Worm (Caenorhabditis elegans) whole organism, late embryonic: ENCODE results near the gene Y73C8C.12.

Experiments
- K09A11.1 ChIP-seq: sonication (generic microtip); optimal IDR thresholded peaks from 2 replicates; lab custom pipeline; 2017; ENCODE audit warnings: antibody characterized with exemption, mild to moderate bottlenecking, missing genetic modification characterization, missing compliant biosample characterization; ENCODE audit not compliant: insufficient read depth
- T23F11.4 ChIP-seq: fragments of 200-800 bp; sonication (Bioruptor generic); optimal IDR thresholded peaks from 2 replicates; lab custom pipeline; 2018; ENCODE audit warnings: mild to moderate bottlenecking, missing genetic modification characterization, missing compliant biosample characterization
- ama-1 ChIP-seq: fragments of 150-350 bp; optimal IDR thresholded peaks from 2 replicates; lab custom pipeline; 2014
- ceh-14 ChIP-seq: sonication (generic microtip); optimal IDR thresholded peaks from 2 replicates; lab custom pipeline; 2016; ENCODE audit warnings: missing genotype, missing genetic modification characterization, missing compliant biosample characterization
- ceh-18 ChIP-seq: sonication (generic microtip); optimal IDR thresholded peaks from 2 replicates; lab custom pipeline; 2016; ENCODE audit warnings: missing genetic modification characterization, missing compliant biosample characterization
- ceh-19 ChIP-seq: fragments of 200-800 bp; sonication (Bioruptor generic); optimal IDR thresholded peaks from 2 replicates; lab custom pipeline; 2018; ENCODE audit warnings: mild to moderate bottlenecking, missing genetic modification characterization, missing compliant biosample characterization
- ceh-2 ChIP-seq: sonication (generic microtip); optimal IDR thresholded peaks from 2 replicates; lab custom pipeline; 2016; ENCODE audit warnings: missing genotype, missing genetic modification characterization, missing compliant biosample characterization
- ceh-22 ChIP-seq: sonication (generic microtip); optimal IDR thresholded peaks from 2 replicates; lab custom pipeline; 2017; ENCODE audit warnings: missing biosample characterization, missing genetic modification characterization
- ceh-24 ChIP-seq: sonication (generic microtip); optimal IDR thresholded peaks from 2 replicates; lab custom pipeline; 2016; ENCODE audit warnings: mild to moderate bottlenecking, missing genetic modification characterization, missing compliant biosample characterization
- ceh-31 ChIP-seq: sonication (generic microtip); optimal IDR thresholded peaks from 2 replicates; lab custom pipeline; 2016; ENCODE audit warnings: missing genetic modification characterization, missing compliant biosample characterization
- ceh-6 ChIP-seq: fragments of 200-800 bp; sonication (Bioruptor generic); optimal IDR thresholded peaks from 2 replicates; lab custom pipeline; 2018; ENCODE audit warnings: mild to moderate bottlenecking, missing genetic modification characterization, missing compliant biosample characterization
- che-1 ChIP-seq: sonication (generic microtip); optimal IDR thresholded peaks from 2 replicates; lab custom pipeline; 2016; ENCODE audit warnings: mild to moderate bottlenecking, missing genetic modification characterization, missing compliant biosample characterization
- dmd-4 ChIP-seq: sonication (generic microtip); optimal IDR thresholded peaks from 2 replicates; lab custom pipeline; 2016; ENCODE audit warnings: borderline replicate concordance, missing genetic modification characterization, missing compliant biosample characterization
- dve-1 ChIP-seq: sonication (generic microtip); optimal IDR thresholded peaks from 2 replicates; lab custom pipeline; 2017; ENCODE audit warnings: antibody characterized with exemption, mild to moderate bottlenecking, missing genetic modification characterization, missing compliant biosample characterization
- elt-2 ChIP-seq: sonication (generic microtip); optimal IDR thresholded peaks from 2 replicates; lab custom pipeline; 2016; ENCODE audit warnings: missing genetic modification reagents, missing genetic modification characterization, missing compliant biosample characterization
- elt-4 ChIP-seq: sonication (generic microtip); optimal IDR thresholded peaks from 2 replicates; lab custom pipeline; 2016; ENCODE audit warnings: missing genetic modification characterization, missing compliant biosample characterization
- eyg-1 ChIP-seq: sonication (generic microtip); optimal IDR thresholded peaks from 2 replicates; lab custom pipeline; 2016; ENCODE audit warnings: missing genotype, missing genetic modification characterization, missing compliant biosample characterization
- fax-1 ChIP-seq: sonication (generic microtip); optimal IDR thresholded peaks from 2 replicates; lab custom pipeline; 2016; ENCODE audit warnings: missing genotype, missing genetic modification characterization, missing compliant biosample characterization
- hlh-13 ChIP-seq: fragments of 200-800 bp; sonication (Bioruptor generic); optimal IDR thresholded peaks from 2 replicates; lab custom pipeline; 2018; ENCODE audit warnings: mild to moderate bottlenecking, missing genetic modification characterization, missing compliant biosample characterization
- hlh-15 ChIP-seq: sonication (generic microtip); optimal IDR thresholded peaks from 2 replicates; lab custom pipeline; 2016; ENCODE audit warnings: missing genetic modification characterization, missing compliant biosample characterization
- lin-11 ChIP-seq: fragments of 200-800 bp; sonication (Bioruptor generic); optimal IDR thresholded peaks from 2 replicates; lab custom pipeline; 2018; ENCODE audit warnings: mild to moderate bottlenecking, missing genetic modification characterization, missing compliant biosample characterization
- nhr-11 ChIP-seq: fragments of 150-350 bp; optimal IDR thresholded peaks from 2 replicates; lab custom pipeline; 2014; ENCODE audit warnings: missing biosample characterization, missing genetic modification characterization
- npax-4 ChIP-seq: sonication (generic microtip); optimal IDR thresholded peaks from 2 replicates; lab custom pipeline; 2016; ENCODE audit warnings: missing genetic modification characterization, missing compliant biosample characterization
- pha-2 ChIP-seq: sonication (generic microtip); optimal IDR thresholded peaks from 2 replicates; lab custom pipeline; 2017; ENCODE audit warnings: mild to moderate bottlenecking, missing genetic modification characterization, missing compliant biosample characterization
- pha-4 ChIP-seq: fragments of 150-350 bp; optimal IDR thresholded peaks from 2 replicates; lab custom pipeline; 2018; ENCODE audit warnings: missing biosample characterization, missing genetic modification reagents, missing genetic modification characterization
- pqm-1 ChIP-seq: sonication (generic microtip); optimal IDR thresholded peaks from 2 replicates; lab custom pipeline; 2016; ENCODE audit warnings: missing genetic modification characterization, missing compliant biosample characterization
- pros-1 ChIP-seq: fragments of 150-350 bp; optimal IDR thresholded peaks from 2 replicates; lab custom pipeline; 2014; ENCODE audit warnings: missing biosample characterization, missing genetic modification reagents, missing genetic modification characterization
- ref-2 ChIP-seq: sonication (generic microtip); optimal IDR thresholded peaks from 2 replicates; lab custom pipeline; 2016; ENCODE audit warnings: missing genetic modification characterization, missing compliant biosample characterization
- rnt-1 ChIP-seq: sonication (generic microtip); optimal IDR thresholded peaks from 2 replicates; lab custom pipeline; 2016; ENCODE audit warnings: missing genetic modification characterization, missing compliant biosample characterization
- sdc-2 ChIP-seq: sonication (generic microtip); optimal IDR thresholded peaks from 2 replicates; lab custom pipeline; 2016; ENCODE audit warnings: missing genotype, missing genetic modification characterization, missing compliant biosample characterization
- sox-4 ChIP-seq: sonication (generic microtip); optimal IDR thresholded peaks from 2 replicates; lab custom pipeline; 2017; ENCODE audit warnings: mild to moderate bottlenecking, missing genetic modification characterization, inconsistent platforms, missing compliant biosample characterization
- syd-9 ChIP-seq: sonication (generic microtip); optimal IDR thresholded peaks from 2 replicates; lab custom pipeline; 2016; ENCODE audit warnings: mild to moderate bottlenecking, missing genetic modification characterization, moderate library complexity, missing compliant biosample characterization
- tbx-7 ChIP-seq: sonication (generic microtip); optimal IDR thresholded peaks from 2 replicates; lab custom pipeline; 2016; ENCODE audit warnings: missing genotype, missing genetic modification characterization, missing compliant biosample characterization
- ttx-3 ChIP-seq: sonication (generic microtip); optimal IDR thresholded peaks from 2 replicates; lab custom pipeline; 2016; ENCODE audit warnings: missing genetic modification reagents, missing genetic modification characterization, missing compliant biosample characterization
- unc-42 ChIP-seq: sonication (generic microtip); optimal IDR thresholded peaks from 2 replicates; lab custom pipeline; 2016; ENCODE audit warnings: missing genotype, missing genetic modification characterization, missing compliant biosample characterization
- unc-55 ChIP-seq: sonication (generic microtip); optimal IDR thresholded peaks from 2 replicates; lab custom pipeline; 2017; ENCODE audit warnings: missing biosample characterization, missing genetic modification reagents, missing genetic modification characterization
- unc-86 ChIP-seq: sonication (generic microtip); optimal IDR thresholded peaks from 2 replicates; lab custom pipeline; 2016; ENCODE audit warnings: missing genetic modification characterization, missing compliant biosample characterization
- zip-5 ChIP-seq: sonication (generic microtip); optimal IDR thresholded peaks from 2 replicates; lab custom pipeline; 2016; ENCODE audit warnings: missing genetic modification characterization, missing compliant biosample characterization
- ztf-16 ChIP-seq: sonication (generic microtip); optimal IDR thresholded peaks from 2 replicates; lab custom pipeline; 2017; ENCODE audit warnings: missing genetic modification characterization, missing compliant biosample characterization

The Y73C8C.12 gene

DNA sequence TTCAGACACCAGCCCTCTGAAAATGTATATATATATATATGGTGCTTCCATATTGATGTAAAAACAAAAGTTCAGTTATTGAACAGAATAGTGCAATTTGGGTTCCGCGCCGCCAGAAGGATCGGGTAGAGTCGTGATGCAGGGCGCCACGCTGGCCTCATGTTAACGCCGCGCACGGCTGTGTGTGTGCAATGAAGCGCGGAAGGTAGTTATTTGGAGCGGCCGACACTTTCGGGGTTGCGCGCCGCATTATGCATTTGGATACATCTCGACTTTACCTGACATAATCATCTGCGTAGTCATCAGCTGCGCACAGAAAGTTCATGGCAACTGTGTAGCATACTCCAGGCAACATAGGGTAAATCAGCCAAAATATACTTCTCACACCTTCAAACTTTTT lies 18.2 kb upstream of the Y73C8C.12 start:
- TF ChIP-seq unc-86 (tag; lab: Kevin White, UChicago): no peak
- no peak for TF ChIP-seq ceh-6 (GFP tag; lab: Kevin White, UChicago)

- no peak for TF ChIP-seq ceh-18 (tag; lab: Kevin White, UChicago)
- no peak for TF ChIP-seq ztf-16 (tag; lab: Kevin White, UChicago)
- no peak for TF ChIP-seq pha-2 (tag; lab: Kevin White, UChicago)
- no peak for TF ChIP-seq sox-4
- TF ChIP-seq elt-2 (tag; lab: Kevin White, UChicago): no peak
- TF ChIP-seq ceh-19 (GFP tag; lab: Kevin White, UChicago): no peak
- no peak for TF ChIP-seq ceh-31 (tag; lab: Kevin White, UChicago)
- no peak for TF ChIP-seq eyg-1 (tag; lab: Kevin White, UChicago)
- TF ChIP-seq ttx-3: no peak
- TF ChIP-seq ceh-14 (tag; lab: Kevin White, UChicago): no peak
- no peak for TF ChIP-seq T23F11.4 (GFP tag; lab: Kevin White, UChicago)
- TF ChIP-seq pha-4 (tag; lab: Kevin White, UChicago): no peak
- no peak for TF ChIP-seq dmd-4
- no peak for TF ChIP-seq npax-4
- no peak for TF ChIP-seq unc-86 (tag; lab: Kevin White, UChicago)
Measured at ce11 chrV:3107450-3107849, 17.6 kb upstream of the Y73C8C.12 start, which contains the start of gene str-68. Gene str-68 (minus strand): TSS chrV:3107550.

ce11 chrV:3112198-3112597 lies 12.8 kb upstream of the Y73C8C.12 start:
- TF ChIP-seq fax-1 (tag; lab: Kevin White, UChicago) (no peak), ceh-22 (no peak), elt-4 (tag; lab: Kevin White, UChicago) (no peak), rnt-1 (tag; lab: Kevin White, UChicago) (no peak), dve-1 (tag; lab: Kevin White, UChicago) (no peak), ref-2 (no peak), pros-1 (no peak), ama-1 (no peak), nhr-11 (tag; lab: Kevin White, UChicago) (no peak), syd-9 (no peak), hlh-13 (GFP tag; lab: Kevin White, UChicago) (no peak), sdc-2 (tag; lab: Kevin White, UChicago) (no peak), unc-86 (tag; lab: Kevin White, UChicago) (no peak), ttx-3 (no peak)

ce11 chrV:3113751-3114150 lies 11.3 kb upstream of the Y73C8C.12 start, which contains the start of gene Y73C8C.8:
Gene Y73C8C.8 (minus strand): TSS chrV:3113851.
- no peak for TF ChIP-seq ceh-24
- TF ChIP-seq ceh-2: no peak
- TF ChIP-seq K09A11.1: no peak
- TF ChIP-seq pqm-1 (tag; lab: Kevin White, UChicago): no peak
- TF ChIP-seq ceh-19 (GFP tag; lab: Kevin White, UChicago): no peak
- TF ChIP-seq sdc-2 (tag; lab: Kevin White, UChicago): no peak
- no peak for TF ChIP-seq hlh-13 (GFP tag; lab: Kevin White, UChicago)
- no peak for TF ChIP-seq zip-5 (tag; lab: Kevin White, UChicago)
- TF ChIP-seq ref-2: no peak
- TF ChIP-seq unc-42 (tag; lab: Kevin White, UChicago): no peak

DNA sequence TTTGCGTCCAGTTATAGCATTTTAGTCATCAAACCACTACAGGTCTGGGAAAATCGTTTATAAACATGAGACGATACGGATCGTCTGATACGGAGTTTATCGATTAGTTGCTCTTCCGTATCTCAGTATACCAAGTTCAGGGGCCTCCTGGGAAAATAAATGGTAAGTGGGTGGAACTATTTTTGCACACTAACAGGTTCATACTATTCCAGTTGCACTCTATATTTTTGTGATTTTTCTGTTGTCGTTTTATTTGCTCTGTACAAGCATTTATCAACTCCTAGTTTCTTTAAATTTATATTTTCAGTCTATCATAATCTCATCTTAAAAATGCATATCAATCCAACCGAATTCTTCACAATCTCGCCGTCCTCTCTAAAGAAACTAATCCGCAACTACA lies 10.0 kb upstream of the Y73C8C.12 start, which contains the start of gene Y73C8C.3:
TSS of gene Y73C8C.3 (plus strand) at position 301 of the 400 bp plus-strand sequence.
- TF ChIP-seq hlh-15 (tag; lab: Kevin White, UChicago) (no peak), tbx-7 (no peak), ceh-19 (GFP tag; lab: Kevin White, UChicago) (no peak), che-1 (no peak), dve-1 (tag; lab: Kevin White, UChicago) (no peak), lin-11 (tag; lab: Kevin White, UChicago) (no peak), npax-4 (no peak), ceh-6 (GFP tag; lab: Kevin White, UChicago) (no peak), rnt-1 (tag; lab: Kevin White, UChicago) (no peak), ttx-3 (no peak), unc-55 (GFP tag; lab: Kevin White, UChicago) (no peak)
